Worm (Caenorhabditis elegans) whole organism, late embryonic: ENCODE data around the gene C35C5.10.

Experiments
- ama-1 ChIP-seq: fragments of 150-350 bp; optimal IDR thresholded peaks from 2 replicates; lab custom pipeline; 2014
- nfya-1 ChIP-seq: sonication (generic microtip); optimal IDR thresholded peaks from 2 replicates; lab custom pipeline; 2017; ENCODE audit warnings: missing genetic modification characterization, mild to moderate bottlenecking, missing compliant biosample characterization, antibody characterized with exemption, moderate library complexity

ce11 chrX:11554522-11554921 lies 1.5 kb upstream of the C35C5.10 start:
- TF ChIP-seq nfya-1 (tag; lab: Kevin White, UChicago): no peak
- TF ChIP-seq ama-1 (lab: Kevin White, UChicago): no peak
